Worm (Caenorhabditis elegans): ENCODE results near the gene epg-4.

Gene epg-4

DNA sequence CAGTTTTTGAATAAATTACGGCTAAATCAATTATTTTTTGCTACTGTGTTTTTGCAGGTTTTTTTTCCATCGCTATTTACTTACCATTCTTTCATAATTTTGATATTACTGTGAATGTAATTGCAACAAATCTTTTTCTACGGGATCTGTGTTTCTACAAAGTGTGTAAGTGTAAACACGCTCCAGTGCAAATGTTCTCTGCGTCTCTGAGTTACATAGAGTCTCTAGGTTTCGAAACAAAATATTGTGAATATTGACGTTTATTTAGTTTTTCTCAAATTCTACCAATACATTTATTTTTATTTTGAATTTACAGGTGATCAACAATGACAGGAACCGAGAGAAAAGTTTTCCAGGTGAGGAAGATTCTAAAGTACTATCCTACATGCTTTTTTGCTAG lies 2.1 kb downstream of the epg-4 start, which contains the start of gene yju-2 (continued):
- no peak for TF ChIP-seq zip-2 (tag; optimal IDR thresholded peaks at IDR 0.05)
- no peak for TF ChIP-seq madf-5 (GFP tag; IDR thresholded peaks at IDR 0.05)
- no peak for TF ChIP-seq nhr-237 (tag; optimal IDR thresholded peaks at IDR 0.05)
- TF ChIP-seq pha-4 (GFP tag; IDR thresholded peaks at IDR 0.05): no peak
- TF ChIP-seq pha-4 (tag; optimal IDR thresholded peaks at IDR 0.05): peak; percentile 3
- no peak for TF ChIP-seq Y105C5A.15 (GFP tag; IDR thresholded peaks at IDR 0.05)
- TF ChIP-seq ceh-28 (tag; optimal IDR thresholded peaks at IDR 0.05): no peak
- no peak for TF ChIP-seq lin-15B (tag; optimal IDR thresholded peaks at IDR 0.05)
- no peak for TF ChIP-seq lin-1 (GFP tag; IDR thresholded peaks at IDR 0.05)
- TF ChIP-seq F49E8.2 (tag; optimal IDR thresholded peaks at IDR 0.05; ENCODE audit: borderline replicate concordance): no peak
- TF ChIP-seq gei-8 (GFP tag; optimal IDR thresholded peaks at IDR 0.05): no peak
- TF ChIP-seq fos-1 (tag; optimal IDR thresholded peaks at IDR 0.05): no peak
- TF ChIP-seq lsy-2 (tag; optimal IDR thresholded peaks at IDR 0.05): peak in 1 of 2 experiments; percentile 86
- peak; percentile 78 for TF ChIP-seq mep-1 (tag; optimal IDR thresholded peaks at IDR 0.05)
- TF ChIP-seq ceh-62 (tag; optimal IDR thresholded peaks at IDR 0.05): no peak
- TF ChIP-seq arid-1 (GFP tag; conservative IDR thresholded peaks at IDR 0.05): no peak
- no peak for TF ChIP-seq R02D3.7 (tag; optimal IDR thresholded peaks at IDR 0.05)
- no peak for TF ChIP-seq ctbp-1 (GFP tag; IDR thresholded peaks at IDR 0.05)
- no peak for TF ChIP-seq mxl-2 (GFP tag; conservative IDR thresholded peaks at IDR 0.05)
- no peak for TF ChIP-seq ceh-44 (GFP tag; IDR thresholded peaks at IDR 0.05)
- no peak for TF ChIP-seq nhr-48 (tag; optimal IDR thresholded peaks at IDR 0.05)
- no peak for TF ChIP-seq F44E2.7 (GFP tag; IDR thresholded peaks at IDR 0.05)
- no peak for TF ChIP-seq duxl-1 (tag; optimal IDR thresholded peaks at IDR 0.05; ENCODE audit: poor library complexity)
- TF ChIP-seq ztf-11 (tag; optimal IDR thresholded peaks at IDR 0.05): no peak
- no peak for TF ChIP-seq unc-62 (GFP tag; optimal IDR thresholded peaks at IDR 0.05 in 1 of 2)
- no peak for TF ChIP-seq unc-62 (tag; optimal IDR thresholded peaks at IDR 0.05)
- no peak for TF ChIP-seq F10B5.3 (tag; optimal IDR thresholded peaks at IDR 0.05)
- no peak for TF ChIP-seq nhr-25 (tag; optimal IDR thresholded peaks at IDR 0.05; ENCODE audit: borderline replicate concordance, insufficient read depth)
- peak; percentile 1 for TF ChIP-seq ama-1 (optimal IDR thresholded peaks at IDR 0.05)
- TF ChIP-seq attf-4 (tag; optimal IDR thresholded peaks at IDR 0.05): no peak
- TF ChIP-seq D1046.2 (GFP tag; IDR thresholded peaks at IDR 0.05): no peak
- TF ChIP-seq jun-1 (tag; optimal IDR thresholded peaks at IDR 0.05): no peak
- peak; percentile 2 for TF ChIP-seq fkh-10 (GFP tag; optimal IDR thresholded peaks at IDR 0.05)
- TF ChIP-seq dmd-9 (GFP tag; IDR thresholded peaks at IDR 0.05): no peak
- TF ChIP-seq daf-19 (GFP tag; conservative IDR thresholded peaks at IDR 0.05): no peak
- TF ChIP-seq daf-16 (GFP tag; optimal IDR thresholded peaks at IDR 0.05): no peak
- TF ChIP-seq daf-16 (tag; optimal IDR thresholded peaks at IDR 0.05): peak; percentile 66
- TF ChIP-seq set-16 (GFP tag; IDR thresholded peaks at IDR 0.05): no peak
- peak; percentile 86 for TF ChIP-seq lin-38 (GFP tag; IDR thresholded peaks at IDR 0.05)
- TF ChIP-seq nhr-28 (tag; optimal IDR thresholded peaks at IDR 0.05): peak; percentile 11
- no peak for TF ChIP-seq snpc-4 (tag; optimal IDR thresholded peaks at IDR 0.05)
- no peak for TF ChIP-seq ceh-82 (tag; optimal IDR thresholded peaks at IDR 0.05)
- no peak for TF ChIP-seq tra-1 (GFP tag; IDR thresholded peaks at IDR 0.05)
- TF ChIP-seq F37D6.2 (tag; optimal IDR thresholded peaks at IDR 0.05): no peak
- TF ChIP-seq cey-2 (tag; optimal IDR thresholded peaks at IDR 0.05; ENCODE audit: borderline replicate concordance, insufficient read depth): no peak
- TF ChIP-seq spr-1 (tag; optimal IDR thresholded peaks at IDR 0.05): no peak
- no peak for TF ChIP-seq rbr-2 (tag; optimal IDR thresholded peaks at IDR 0.05)
- no peak for TF ChIP-seq mdl-1 (tag; optimal IDR thresholded peaks at IDR 0.05)
- peak; percentile 62 for TF ChIP-seq T20F7.1 (GFP tag; optimal IDR thresholded peaks at IDR 0.05)
- no peak for TF ChIP-seq skn-1 (tag; optimal IDR thresholded peaks at IDR 0.05)
- peak; percentile 42 for TF ChIP-seq aha-1 (tag)
- TF ChIP-seq nhr-6 (tag; optimal IDR thresholded peaks at IDR 0.05): peak; percentile 60
- TF ChIP-seq nhr-76 (tag; optimal IDR thresholded peaks at IDR 0.05): no peak
- no peak for TF ChIP-seq hmg-1.1 (GFP tag; IDR thresholded peaks at IDR 0.05)
